Worm (Caenorhabditis elegans) whole organism, early embryonic: ENCODE data around the gene clec-223.

ENCODE experiments used
- F13C5.2 ChIP-seq: sonication (generic microtip); optimal IDR thresholded peaks from 2 replicates; lab custom pipeline; 2017; ENCODE audit warnings: mild to moderate bottlenecking, missing genetic modification characterization, inconsistent platforms, missing compliant biosample characterization
- aly-1 ChIP-seq: sonication (generic microtip); optimal IDR thresholded peaks from 2 replicates; lab custom pipeline; 2016; ENCODE audit warnings: missing genetic modification characterization, missing compliant biosample characterization
- ama-1 ChIP-seq: fragments of 150-350 bp; optimal IDR thresholded peaks from 2 replicates; lab custom pipeline; 2014
- ets-7 ChIP-seq: sonication (generic microtip); optimal IDR thresholded peaks from 2 replicates; lab custom pipeline; 2016; ENCODE audit warnings: missing genotype, missing genetic modification characterization, missing compliant biosample characterization
- flt-1 ChIP-seq: fragments of 200-800 bp; sonication (Bioruptor generic); IDR thresholded peaks from 2 replicates; pipeline ENCODE4 v1.3.6; 2022; ENCODE audit warnings: missing genetic modification characterization, missing compliant biosample characterization
- hnd-1 ChIP-seq: sonication (generic microtip); optimal IDR thresholded peaks from 2 replicates; lab custom pipeline; 2016; ENCODE audit warnings: missing genetic modification characterization, missing compliant biosample characterization
- pes-1 ChIP-seq: fragments of 200-800 bp; sonication (Bioruptor generic); IDR thresholded peaks from 2 replicates; pipeline ENCODE4 v1.3.6; 2022; ENCODE audit warnings: missing genetic modification reagents, missing genetic modification characterization, missing compliant biosample characterization
- scrt-1 ChIP-seq: fragments of 200-800 bp; sonication (Bioruptor generic); IDR thresholded peaks from 2 replicates; pipeline ENCODE4 v1.3.6; 2022; ENCODE audit warnings: missing genetic modification characterization, missing compliant biosample characterization
- sea-1 ChIP-seq: fragments of 200-800 bp; sonication (Bioruptor generic); conservative IDR thresholded peaks from 2 replicates; pipeline ENCODE4 v1.3.6; 2022; ENCODE audit warnings: missing genetic modification characterization, missing compliant biosample characterization
- tbx-11 ChIP-seq: fragments of 200-800 bp; sonication (Bioruptor generic); IDR thresholded peaks from 2 replicates; pipeline ENCODE4 v1.3.6; 2022; ENCODE audit warnings: missing genetic modification characterization, missing compliant biosample characterization
- tbx-37 ChIP-seq: fragments of 200-800 bp; sonication (Bioruptor generic); conservative IDR thresholded peaks from 2 replicates; pipeline ENCODE4 v1.3.6; 2022; ENCODE audit warnings: missing genetic modification reagents, missing genetic modification characterization, missing compliant biosample characterization

- TF ChIP-seq ama-1 (lab: Kevin White, UChicago) (no peak), scrt-1 (GFP tag; lab: Robert Waterston, UW) (no peak), ets-7 (tag; lab: Kevin White, UChicago) (no peak), tbx-37 (no peak), flt-1 (GFP tag; lab: Robert Waterston, UW) (no peak), tbx-11 (no peak), aly-1 (tag; lab: Kevin White, UChicago) (no peak), pes-1 (GFP tag; lab: Robert Waterston, UW) (no peak), hnd-1 (tag; lab: Kevin White, UChicago) (no peak), sea-1 (GFP tag; lab: Robert Waterston, UW) (no peak), F13C5.2 (no peak)
These were observed 31.9 kb downstream of the clec-223 start, which contains the start of gene srh-45 for ce11 chrV:11304879-11305278.
